Worm (Caenorhabditis elegans): ENCODE data around the gene D1025.10.

DNA sequence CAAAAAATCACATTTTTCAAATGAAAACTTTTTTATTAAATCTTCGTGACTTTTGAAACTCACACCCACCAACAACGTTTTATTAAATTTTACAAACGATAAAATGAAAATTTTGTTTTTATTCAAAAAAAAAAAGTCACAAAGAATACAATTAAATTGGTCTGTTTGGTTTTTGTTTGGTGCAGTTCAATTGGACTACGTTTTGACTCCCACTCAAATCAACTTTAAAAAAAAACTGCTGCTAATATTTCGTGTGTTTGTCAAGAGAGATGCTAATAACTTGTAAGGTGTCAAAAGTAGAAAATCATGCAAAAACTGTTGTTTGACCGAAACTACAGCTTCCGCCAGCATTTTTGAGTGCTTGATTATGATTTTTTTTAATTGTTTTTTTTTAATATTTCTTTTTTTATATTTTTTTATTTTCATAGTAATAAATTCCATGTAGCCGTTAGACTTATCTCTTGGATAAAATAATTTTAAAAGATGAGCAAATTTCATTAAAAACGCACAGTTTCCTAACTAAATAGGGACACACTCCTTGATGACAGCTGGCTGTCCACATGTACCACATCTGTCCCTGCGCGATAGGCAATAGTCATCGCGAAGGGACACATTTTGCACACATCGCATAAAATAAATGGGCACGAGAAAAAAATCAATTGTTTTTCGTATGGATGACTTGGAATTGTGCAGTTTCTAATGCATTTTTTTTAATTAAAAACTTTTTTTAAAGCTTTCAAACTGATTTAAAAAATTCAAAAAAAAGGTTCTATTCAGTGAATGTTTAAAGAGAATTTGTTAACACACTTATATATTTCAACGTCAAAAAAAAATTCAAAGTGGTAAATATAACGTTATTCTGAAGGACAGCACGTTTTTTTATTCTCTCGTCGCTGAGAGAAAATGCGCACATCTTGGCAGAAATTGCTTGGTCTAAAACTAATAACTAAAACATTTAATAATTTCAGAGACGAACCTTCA, 9.0 kb downstream of the D1025.10 start:
- TF ChIP-seq nhr-76 (tag; optimal IDR thresholded peaks at IDR 0.05): peak; percentile 90
- TF ChIP-seq tbx-2 (tag; optimal IDR thresholded peaks at IDR 0.05): peak; percentile 99
- peak; percentile 94 for TF ChIP-seq lin-13 (GFP tag; optimal IDR thresholded peaks at IDR 0.05)
- peak; percentile 100 for TF ChIP-seq mep-1 (tag; optimal IDR thresholded peaks at IDR 0.05)
- TF ChIP-seq ama-1 (optimal IDR thresholded peaks at IDR 0.05): no peak
- TF ChIP-seq unc-130 (tag; optimal IDR thresholded peaks at IDR 0.05): peak; percentile 92
- TF ChIP-seq nhr-90 (tag; optimal IDR thresholded peaks at IDR 0.05; ENCODE audit: poor library complexity): peak; percentile 100
- peak; percentile 62 to 70 (median 66) for TF ChIP-seq dpl-1 (GFP tag; optimal IDR thresholded peaks at IDR 0.05)
- peak; percentile 98 for TF ChIP-seq pqm-1 (tag; optimal IDR thresholded peaks at IDR 0.05)
- peak; percentile 91 for TF ChIP-seq lir-3 (tag; optimal IDR thresholded peaks at IDR 0.05; ENCODE audit: poor library complexity)
- TF ChIP-seq nhr-71 (tag; optimal IDR thresholded peaks at IDR 0.05): peak; percentile 99
- TF ChIP-seq alr-1 (tag; optimal IDR thresholded peaks at IDR 0.05; ENCODE audit: borderline replicate concordance): no peak
- TF ChIP-seq aha-1 (tag; optimal IDR thresholded peaks at IDR 0.05): peak; percentile 94
- peak; percentile 100 for TF ChIP-seq fkh-10 (GFP tag; optimal IDR thresholded peaks at IDR 0.05)
